Fruit fly (Drosophila melanogaster) whole organism, wandering third instar larva: Measurements from ENCODE around the gene CG5446.

Experiments used
- Abd-B ChIP-seq: fragments of >200 bp; optimal IDR thresholded peaks from 2 replicates; lab custom pipeline; 2017; ENCODE audit warnings: missing biosample characterization, missing genetic modification characterization
- CG32264 ChIP-seq: fragments of 200-800 bp; sonication (Bioruptor generic); optimal IDR thresholded peaks from 2 replicates; lab custom pipeline; 2016; ENCODE audit warnings: missing biosample characterization, missing genetic modification characterization
- CG9705 ChIP-seq: fragments of 200-800 bp; sonication (Bioruptor generic); optimal IDR thresholded peaks from 2 replicates; lab custom pipeline; 2018; ENCODE audit warnings: missing biosample characterization, mild to moderate bottlenecking, missing genetic modification characterization
- CrebA ChIP-seq: fragments of 200-800 bp; sonication (Bioruptor generic); optimal IDR thresholded peaks from 2 replicates; lab custom pipeline; 2016; ENCODE audit warnings: missing biosample characterization, mild to moderate bottlenecking, missing genetic modification characterization, borderline replicate concordance
- Dfd ChIP-seq: fragments of >200 bp; optimal IDR thresholded peaks from 2 replicates; lab custom pipeline; 2017; ENCODE audit warnings: missing biosample characterization, missing genetic modification characterization
- Dif ChIP-seq: fragments of 200-275, 200-300 bp; sonication (Bioruptor generic); optimal IDR thresholded peaks from 2 replicates; lab custom pipeline; 2018; ENCODE audit warnings: missing biosample characterization, missing genetic modification characterization; ENCODE audit not compliant: partially characterized antibody
- GATAd ChIP-seq: sonication (Bioruptor generic); optimal IDR thresholded peaks from 2 replicates; lab custom pipeline; 2016; ENCODE audit warnings: missing biosample characterization, missing genetic modification characterization
- HLH106 ChIP-seq: fragments of 200-800 bp; optimal IDR thresholded peaks from 3 replicates; lab custom pipeline; 2019; ENCODE audit warnings: missing biosample characterization, mild to moderate bottlenecking, missing genetic modification characterization, moderate library complexity
- Hnf4 ChIP-seq: fragments of 200-800 bp; sonication (Bioruptor generic); optimal IDR thresholded peaks from 2 replicates; lab custom pipeline; 2016; ENCODE audit warnings: missing biosample characterization, mild to moderate bottlenecking, missing genetic modification characterization
- Hr78 ChIP-seq: fragments of >200 bp; optimal IDR thresholded peaks from 2 replicates; lab custom pipeline; 2017; ENCODE audit warnings: missing biosample characterization, missing genetic modification characterization
- Hr83 ChIP-seq: fragments of 200-300 bp; sonication (Bioruptor generic); optimal IDR thresholded peaks from 2 replicates; lab custom pipeline; 2016; ENCODE audit warnings: missing biosample characterization, mild to moderate bottlenecking, missing genetic modification characterization, moderate library complexity; ENCODE audit not compliant: poor library complexity, severe bottlenecking
- Jra ChIP-seq: sonication (Bioruptor generic); optimal IDR thresholded peaks from 2 replicates; lab custom pipeline; 2016; ENCODE audit warnings: missing biosample characterization, missing genetic modification characterization
- Mio ChIP-seq: sonication (Bioruptor generic); optimal IDR thresholded peaks from 2 replicates; lab custom pipeline; 2016; ENCODE audit warnings: missing biosample characterization, missing genetic modification characterization
- Myc ChIP-seq: fragments of >200 bp; optimal IDR thresholded peaks from 2 replicates; lab custom pipeline; 2017
- N ChIP-seq: fragments of >200 bp; optimal IDR thresholded peaks from 2 replicates; lab custom pipeline; 2018; ENCODE audit warnings: missing biosample characterization, missing external identifiers, missing genetic modification characterization
- OdsH ChIP-seq: fragments of 200-800 bp; sonication (Bioruptor generic); optimal IDR thresholded peaks from 2 replicates; lab custom pipeline; 2016; ENCODE audit warnings: missing biosample characterization, mild to moderate bottlenecking, missing genetic modification characterization
- Rel ChIP-seq, 2 experiments: fragments of 200-800 bp; sonication (Bioruptor generic) in 1 of 2; optimal IDR thresholded peaks; 2 replicates in 1 of 2; 3 replicates in 1 of 2; lab custom pipeline; 2016 to 2019; ENCODE audit warnings: mild to moderate bottlenecking in 2 of 2, missing biosample characterization in 2 of 2, missing genetic modification characterization in 2 of 2, moderate library complexity in 1 of 2
- Sp1 ChIP-seq: fragments of 200-800 bp; sonication (Bioruptor generic); optimal IDR thresholded peaks from 3 replicates; lab custom pipeline; 2019; ENCODE audit warnings: missing biosample characterization, mild to moderate bottlenecking, missing genetic modification characterization, moderate library complexity
- Vsx2 ChIP-seq: fragments of 200-300, 225-300 bp; sonication (Bioruptor generic); optimal IDR thresholded peaks from 2 replicates; lab custom pipeline; 2018; ENCODE audit warnings: missing biosample characterization, missing genetic modification characterization; ENCODE audit not compliant: partially characterized antibody
- br ChIP-seq: fragments of 200-800 bp; sonication (Bioruptor generic); optimal IDR thresholded peaks from 2 replicates; lab custom pipeline; 2016; ENCODE audit warnings: missing biosample characterization, missing genetic modification characterization
- brk ChIP-seq: fragments of 200-800 bp; sonication (Bioruptor generic); optimal IDR thresholded peaks from 2 replicates; lab custom pipeline; 2016; ENCODE audit warnings: missing biosample characterization, mild to moderate bottlenecking, missing genetic modification characterization
- dl ChIP-seq, 2 experiments: fragments of 175-275, 200-275 bp in 1 of 2; fragments of 200-275 bp in 1 of 2; sonication (Bioruptor generic); optimal IDR thresholded peaks; lab custom pipeline; 2018; ENCODE audit warnings: mild to moderate bottlenecking in 2 of 2, missing biosample characterization in 2 of 2, missing genetic modification characterization in 2 of 2, moderate library complexity in 2 of 2; ENCODE audit not compliant: partially characterized antibody in 2 of 2, insufficient read depth in 1 of 2
- dmrt93B ChIP-seq: fragments of 200-800 bp; sonication (Bioruptor generic); optimal IDR thresholded peaks from 2 replicates; lab custom pipeline; 2018; ENCODE audit warnings: missing biosample characterization, mild to moderate bottlenecking, missing genetic modification characterization
- dsf ChIP-seq: sonication (Bioruptor generic); optimal IDR thresholded peaks from 2 replicates; lab custom pipeline; 2016; ENCODE audit warnings: missing biosample characterization, missing genetic modification characterization, borderline replicate concordance
- ey ChIP-seq: fragments of 200-800 bp; sonication (Bioruptor generic); optimal IDR thresholded peaks from 2 replicates; lab custom pipeline; 2016; ENCODE audit warnings: missing biosample characterization, missing genetic modification characterization
- foxo ChIP-seq, 2 experiments: fragments of 200-800 bp; sonication (Bioruptor generic); optimal IDR thresholded peaks; 2 replicates in 1 of 2; 3 replicates in 1 of 2; lab custom pipeline; 2016 to 2017; ENCODE audit warnings: missing biosample characterization in 2 of 2, missing genetic modification characterization in 2 of 2
- fru ChIP-seq: fragments of 200-800 bp; sonication (Bioruptor generic); optimal IDR thresholded peaks from 3 replicates; lab custom pipeline; 2016; ENCODE audit warnings: missing biosample characterization, mild to moderate bottlenecking, missing genetic modification characterization
- h ChIP-seq: fragments of 200-800 bp; sonication (Bioruptor generic); optimal IDR thresholded peaks from 3 replicates; lab custom pipeline; 2016; ENCODE audit warnings: missing biosample characterization, mild to moderate bottlenecking, missing genetic modification characterization
- jim ChIP-seq: fragments of 175-275, 200-325 bp; sonication (Bioruptor generic); optimal IDR thresholded peaks from 2 replicates; lab custom pipeline; 2016; ENCODE audit warnings: missing biosample characterization, mild to moderate bottlenecking, missing genetic modification characterization
- lola ChIP-seq: fragments of >200 bp; optimal IDR thresholded peaks from 2 replicates; lab custom pipeline; 2017; ENCODE audit warnings: missing biosample characterization, missing genetic modification characterization
- pan ChIP-seq: fragments of >200 bp; optimal IDR thresholded peaks from 2 replicates; lab custom pipeline; 2017
- psq ChIP-seq: fragments of 200-800 bp; sonication (Bioruptor generic); optimal IDR thresholded peaks from 3 replicates; lab custom pipeline; 2017; ENCODE audit warnings: missing biosample characterization, mild to moderate bottlenecking, missing genetic modification characterization, moderate library complexity
- rgr ChIP-seq: fragments of 200-800 bp; sonication (Bioruptor generic); optimal IDR thresholded peaks from 3 replicates; lab custom pipeline; 2016; ENCODE audit warnings: missing biosample characterization, mild to moderate bottlenecking, missing genetic modification characterization
- sage ChIP-seq: fragments of 200-800 bp; sonication (Bioruptor generic); optimal IDR thresholded peaks from 2 replicates; lab custom pipeline; 2016; ENCODE audit warnings: missing biosample characterization, mild to moderate bottlenecking, missing genetic modification characterization
- sv ChIP-seq: fragments of 200-800 bp; sonication (Bioruptor generic); optimal IDR thresholded peaks from 3 replicates; lab custom pipeline; 2016; ENCODE audit warnings: missing biosample characterization, missing genetic modification characterization
- tai ChIP-seq: sonication (Bioruptor generic); optimal IDR thresholded peaks from 2 replicates; lab custom pipeline; 2016; ENCODE audit warnings: missing biosample characterization, missing genetic modification characterization
- usp ChIP-seq: fragments of >200 bp; optimal IDR thresholded peaks from 2 replicates; lab custom pipeline; 2017; ENCODE audit warnings: missing biosample characterization, missing genetic modification characterization
- woc ChIP-seq: sonication (Bioruptor generic); optimal IDR thresholded peaks from 2 replicates; lab custom pipeline; 2016; ENCODE audit warnings: missing biosample characterization, mild to moderate bottlenecking, missing genetic modification characterization

Gene CG5446

DNA sequence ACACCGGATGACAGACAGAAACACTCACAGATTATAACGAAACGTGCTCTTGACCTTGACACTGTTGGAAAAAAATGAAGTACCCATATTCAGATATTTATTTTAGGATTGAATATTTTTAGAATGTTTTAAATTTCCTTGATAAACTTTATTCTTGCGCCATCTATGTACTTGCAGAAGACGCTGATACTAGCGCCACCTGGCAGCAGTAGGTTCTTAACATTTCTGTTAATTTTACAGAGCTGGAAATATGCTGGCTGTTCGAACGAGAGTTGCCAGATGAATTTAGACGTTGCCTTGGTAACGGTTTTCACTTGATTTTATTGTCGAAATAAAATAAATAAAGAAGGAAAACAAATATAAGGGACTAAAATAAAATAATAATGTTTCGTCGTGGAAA is 3.0 kb downstream of the CG5446 start, which contains the start of gene Fam92:
TSS of gene Fam92 (plus strand) at position 350 of the 400 bp plus-strand sequence.
- TF ChIP-seq Vsx2: no peak
- TF ChIP-seq Dif (GFP tag; lab: Kevin White, UChicago): no peak
- TF ChIP-seq Hnf4 (GFP tag; lab: Kevin White, UChicago): peak; percentile 54
- peak; percentile 46 for TF ChIP-seq Jra (GFP tag; lab: Kevin White, UChicago)
- no peak for TF ChIP-seq pan (lab: Kevin White, UChicago)
- TF ChIP-seq dsf (GFP tag; lab: Kevin White, UChicago): no peak
- no peak for TF ChIP-seq brk (GFP tag; lab: Kevin White, UChicago)
- no peak for TF ChIP-seq dmrt93B (GFP tag; lab: Kevin White, UChicago)
- peak; percentile 34 for TF ChIP-seq CG9705 (GFP tag; lab: Kevin White, UChicago)
- peak; percentile 46 for TF ChIP-seq ey
- peak; percentile 55 for TF ChIP-seq sage
- TF ChIP-seq Sp1 (GFP tag; lab: Kevin White, UChicago): no peak
- peak; percentile 64 for TF ChIP-seq Myc (lab: Kevin White, UChicago)
- peak; percentile 68 for TF ChIP-seq br (GFP tag; lab: Kevin White, UChicago)
- TF ChIP-seq GATAd: no peak
- peak; percentile 39 for TF ChIP-seq Hr83 (GFP tag; lab: Kevin White, UChicago)
- no peak for TF ChIP-seq tai
- no peak for TF ChIP-seq jim (GFP tag; lab: Kevin White, UChicago)
- no peak for TF ChIP-seq CrebA (GFP tag; lab: Kevin White, UChicago)
- TF ChIP-seq psq (GFP tag; lab: Kevin White, UChicago): peak; percentile 32
- no peak for TF ChIP-seq N (GFP tag; lab: Kevin White, UChicago)
- no peak for TF ChIP-seq Rel (GFP tag; optimal IDR thresholded peaks at IDR 0.05; lab: Kevin White, UChicago)
- peak; percentile 11 for TF ChIP-seq Rel (tag; optimal IDR thresholded peaks at IDR 0.05; lab: Kevin White, UChicago)
- no peak for TF ChIP-seq Dfd (GFP tag; lab: Kevin White, UChicago)
- TF ChIP-seq fru: peak; percentile 67
- peak; percentile 69 for TF ChIP-seq rgr (GFP tag; lab: Kevin White, UChicago)
- no peak for TF ChIP-seq sv (GFP tag; lab: Kevin White, UChicago)
- TF ChIP-seq usp: no peak
- no peak for TF ChIP-seq dl (GFP tag; optimal IDR thresholded peaks at IDR 0.05; lab: Kevin White, UChicago; ENCODE audit: insufficient read depth in 1 of 2, partially characterized antibody in 2 of 2)
- peak; percentile 57 for TF ChIP-seq OdsH (GFP tag; lab: Kevin White, UChicago)
- TF ChIP-seq CG32264 (GFP tag; lab: Kevin White, UChicago): peak; percentile 10
- peak; percentile 43 for TF ChIP-seq Mio (GFP tag; lab: Kevin White, UChicago)
- no peak for TF ChIP-seq lola (GFP tag; lab: Kevin White, UChicago)
- no peak for TF ChIP-seq Hr78 (GFP tag; lab: Kevin White, UChicago)
- no peak for TF ChIP-seq Abd-B (GFP tag; lab: Kevin White, UChicago)
- no peak for TF ChIP-seq woc (GFP tag; lab: Kevin White, UChicago)
- peak in 1 of 2 experiments; percentile 74 for TF ChIP-seq foxo (GFP tag; optimal IDR thresholded peaks at IDR 0.05; lab: Kevin White, UChicago)
- TF ChIP-seq HLH106 (tag; lab: Kevin White, UChicago): peak; percentile 47
- peak; percentile 66 for TF ChIP-seq h (GFP tag; lab: Kevin White, UChicago)

DNA sequence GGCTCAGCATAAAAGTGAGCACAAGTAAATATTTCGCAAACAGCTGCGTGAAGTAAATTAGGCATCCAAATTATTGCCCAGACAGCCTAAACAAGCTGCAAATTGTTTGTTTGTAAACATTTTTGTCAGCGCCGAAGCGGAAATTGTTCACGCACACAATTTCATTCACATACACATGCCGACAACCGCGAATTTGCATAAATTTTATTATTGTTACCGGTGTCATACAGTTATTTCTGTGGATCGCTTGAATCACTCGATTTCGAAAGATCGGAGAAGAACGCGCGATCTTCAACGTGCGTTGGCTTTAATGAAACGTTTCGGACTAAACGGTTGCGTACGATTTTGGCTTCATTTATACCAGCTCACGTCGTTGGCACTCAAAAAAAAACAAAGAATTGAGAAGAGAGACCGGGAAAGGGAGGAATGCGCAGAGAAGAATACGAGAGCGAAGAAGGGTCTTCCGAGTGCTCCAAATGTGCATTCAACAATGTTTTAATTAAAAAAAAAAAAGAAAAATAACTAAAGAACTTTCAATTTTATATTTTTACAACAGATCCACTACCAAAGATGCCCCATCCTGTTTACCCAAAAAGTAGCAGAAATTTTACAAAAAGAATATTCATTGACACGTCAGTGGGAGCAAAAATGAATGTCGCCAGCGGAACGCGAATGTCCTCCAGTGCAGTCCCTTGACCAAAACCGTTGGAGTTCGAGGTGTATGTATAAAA is 4.2 kb downstream of the CG5446 start, which contains the start of gene vir-1:
TSS of gene vir-1 (minus strand) at position 334 of the 731 bp plus-strand sequence.
- TF ChIP-seq psq (GFP tag; lab: Kevin White, UChicago): peak; percentile 19
- TF ChIP-seq Dif (GFP tag; lab: Kevin White, UChicago): peak; percentile 36
- no peak for TF ChIP-seq brk (GFP tag; lab: Kevin White, UChicago)
- no peak for TF ChIP-seq CG32264 (GFP tag; lab: Kevin White, UChicago)
